Fruit fly (Drosophila melanogaster) whole organism: Measurements from ENCODE around the gene CG46280.

Experiments used
- CG8478 ChIP-seq: fragments of >200 bp; optimal IDR thresholded peaks from 2 replicates; lab custom pipeline; 2018; ENCODE audit warnings: inconsistent platforms
- pan ChIP-seq: fragments of >200 bp; optimal IDR thresholded peaks from 2 replicates; lab custom pipeline; 2017
- psq ChIP-seq: fragments of >200 bp; optimal IDR thresholded peaks from 2 replicates; lab custom pipeline; 2017

DNA sequence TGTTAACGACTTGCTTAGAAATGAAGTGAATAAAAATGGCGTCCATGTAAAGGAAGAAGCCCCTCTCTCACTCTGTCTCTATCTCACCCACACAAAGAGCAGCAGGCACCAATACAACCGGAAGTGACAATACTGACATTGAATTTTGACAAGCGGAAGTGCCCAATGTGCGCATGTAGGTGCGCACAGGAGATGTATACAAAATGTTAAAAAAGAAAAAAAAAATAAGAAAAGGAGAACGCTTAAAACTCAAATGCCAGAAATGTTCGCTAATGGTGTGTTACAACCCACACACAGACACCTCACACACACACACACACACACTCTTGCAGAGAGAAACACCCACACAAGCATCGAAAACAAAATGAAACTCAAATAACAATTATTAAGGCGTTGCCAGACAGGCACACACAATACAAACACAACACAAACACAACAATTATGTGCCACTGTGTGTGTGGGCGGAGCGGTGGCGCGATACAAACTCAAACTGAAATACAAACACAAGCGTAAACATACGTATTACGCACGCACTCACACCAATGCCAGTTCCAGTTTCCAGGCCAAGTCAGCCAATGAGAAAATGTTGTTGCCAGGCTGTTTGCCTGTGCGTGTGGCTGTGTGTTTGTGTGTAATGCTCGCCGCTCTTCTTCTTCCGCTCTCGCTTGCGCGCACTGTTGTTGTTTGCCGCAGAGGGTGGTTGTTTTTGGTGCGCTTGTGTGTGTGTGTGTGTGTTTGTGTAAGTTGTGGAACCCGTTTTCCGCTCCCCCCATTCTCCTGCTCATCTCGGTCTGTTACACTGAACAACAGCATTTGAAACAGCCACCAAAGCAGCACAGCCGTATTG is 33.5 kb upstream of the CG46280 start:
- no peak for TF ChIP-seq pan (lab: Kevin White, UChicago)
- no peak for TF ChIP-seq psq
- peak; percentile 93 for TF ChIP-seq CG8478 (lab: Kevin White, UChicago)
